2 fruit fly cellular contexts compared by ENCODE assay signal in the genomic region with DNA sequence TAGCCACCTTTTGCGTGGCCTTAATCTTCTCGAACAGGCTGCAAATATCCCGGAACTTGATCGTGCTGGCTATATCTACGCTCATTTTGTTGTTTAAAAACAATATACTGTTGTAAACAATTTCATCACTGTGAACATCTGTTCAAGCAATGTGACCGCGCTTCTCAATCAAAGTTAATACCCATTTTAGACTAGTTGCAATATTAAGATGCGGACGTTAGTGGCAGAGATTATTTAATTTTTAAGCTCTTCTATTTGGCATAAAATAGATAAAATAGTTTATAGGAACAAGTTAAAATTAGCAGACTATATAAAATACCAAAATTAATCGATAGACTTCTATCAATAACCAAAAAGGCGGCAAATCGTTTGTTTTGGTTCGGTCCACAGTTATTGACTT.
TF ChIP-seq lines count a peak whose summit lies in the region.

A gene (minus strand): TSS at position 156 of the 400 bp plus-strand sequence.
A gene (plus strand): TSS at position 359 of the 400 bp plus-strand sequence.

- no peak for TF ChIP-seq CTCF in whole organism, embryonic (GFP tag; optimal IDR thresholded peaks at IDR 0.05; lab: Kevin White, UChicago)

TF ChIP-seq in whole organism, adult, 20 proteins besides CTCF, POLR2A, EP300 and RAD21:
- TF ChIP-seq pad (GFP tag; optimal IDR thresholded peaks at IDR 0.05; lab: Kevin White, UChicago) (no peak), kay (GFP tag; lab: Kevin White, UChicago; ENCODE audit: borderline replicate concordance) (peak; percentile 46)

TF ChIP-seq in whole organism, embryonic, 481 proteins besides CTCF, POLR2A, EP300 and RAD21:
- no peak for TF ChIP-seq vnd (GFP tag; IDR thresholded peaks at IDR 0.05; lab: Robert Waterston, UW; ENCODE audit: partially characterized antibody)
- no peak for TF ChIP-seq CG9876 (GFP tag; optimal IDR thresholded peaks at IDR 0.05; lab: Kevin White, UChicago)
- peak; percentile 33 for TF ChIP-seq BEAF-32 (GFP tag; optimal IDR thresholded peaks at IDR 0.05; lab: Kevin White, UChicago)
- peak; percentile 19 for TF ChIP-seq trem (tag; optimal IDR thresholded peaks at IDR 0.05; lab: Kevin White, UChicago)
- TF ChIP-seq CG3995 (GFP tag; optimal IDR thresholded peaks at IDR 0.05; lab: Kevin White, UChicago): no peak
- TF ChIP-seq CG10366 (GFP tag; IDR thresholded peaks at IDR 0.05; lab: Robert Waterston, UW): no peak
- TF ChIP-seq lola (GFP tag; optimal IDR thresholded peaks at IDR 0.05; lab: Kevin White, UChicago): no peak
- 0 out of 2 replicates have a peak, but pooled peaks have one; percentile 27 for TF ChIP-seq hbn (GFP tag; IDR thresholded peaks at IDR 0.05; lab: Robert Waterston, UW; ENCODE audit: partially characterized antibody)
- TF ChIP-seq stwl (tag; optimal IDR thresholded peaks at IDR 0.05; lab: Kevin White, UChicago): no peak
- TF ChIP-seq crp (GFP tag; optimal IDR thresholded peaks at IDR 0.05; lab: Kevin White, UChicago): peak in 1 of 2 experiments; percentile 76
- TF ChIP-seq sens (GFP tag; lab: Kevin White, UChicago): peak; percentile 16
- peak; percentile 42 for TF ChIP-seq pzg (GFP tag; optimal IDR thresholded peaks at IDR 0.05; lab: Kevin White, UChicago)
- TF ChIP-seq unc-4 (GFP tag; IDR thresholded peaks at IDR 0.05; lab: Robert Waterston, UW; ENCODE audit: partially characterized antibody): peak; percentile 23; the same call in 1 of the 2 replicates
- TF ChIP-seq pfk (GFP tag; optimal IDR thresholded peaks at IDR 0.05; lab: Kevin White, UChicago): no peak
- TF ChIP-seq ham (GFP tag; IDR thresholded peaks at IDR 0.05; lab: Robert Waterston, UW): no peak
- peak; percentile 41 for TF ChIP-seq Dref (GFP tag; IDR thresholded peaks at IDR 0.05; lab: Robert Waterston, UW)
- TF ChIP-seq gce (GFP tag; IDR thresholded peaks at IDR 0.05; lab: Robert Waterston, UW): no peak
- TF ChIP-seq eyg (GFP tag; optimal IDR thresholded peaks at IDR 0.05; lab: Kevin White, UChicago): no peak
- TF ChIP-seq slp2 (GFP tag; optimal IDR thresholded peaks at IDR 0.05; lab: Kevin White, UChicago): no peak
- TF ChIP-seq gfzf (GFP tag; optimal IDR thresholded peaks at IDR 0.05; lab: Kevin White, UChicago): peak; percentile 61
- no peak for TF ChIP-seq gsb-n (tag; optimal IDR thresholded peaks at IDR 0.05; lab: Kevin White, UChicago)
- TF ChIP-seq CG3163 (GFP tag; optimal IDR thresholded peaks at IDR 0.05; lab: Kevin White, UChicago): no peak
- no peak for TF ChIP-seq YL-1 (GFP tag; optimal IDR thresholded peaks at IDR 0.05; lab: Kevin White, UChicago)
- TF ChIP-seq bbx (GFP tag; IDR thresholded peaks at IDR 0.05; lab: Robert Waterston, UW; ENCODE audit: partially characterized antibody): no peak
- TF ChIP-seq CG13287 (GFP tag; IDR thresholded peaks at IDR 0.05; lab: Robert Waterston, UW; ENCODE audit: partially characterized antibody): peak; percentile 45
- no peak for TF ChIP-seq hkb (optimal IDR thresholded peaks at IDR 0.05; lab: Kevin White, UChicago)
- no peak for TF ChIP-seq hkb (GFP tag; IDR thresholded peaks at IDR 0.05; lab: Robert Waterston, UW)
- TF ChIP-seq sd (tag; optimal IDR thresholded peaks at IDR 0.05; lab: Kevin White, UChicago): no peak
- no peak for TF ChIP-seq CG18619 (GFP tag; optimal IDR thresholded peaks at IDR 0.05; lab: Kevin White, UChicago)
- TF ChIP-seq E2f2 (GFP tag; IDR thresholded peaks at IDR 0.05; lab: Robert Waterston, UW): peak; percentile 64
- TF ChIP-seq tin (GFP tag; optimal IDR thresholded peaks at IDR 0.05; lab: Kevin White, UChicago): no peak
- TF ChIP-seq MBD-R2 (GFP tag; IDR thresholded peaks at IDR 0.05; lab: Robert Waterston, UW): peak; percentile 32; the same call in 1 of the 2 replicates
- TF ChIP-seq Gug (GFP tag; IDR thresholded peaks at IDR 0.05; lab: Robert Waterston, UW): no peak
- TF ChIP-seq Sry-δ (GFP tag; optimal IDR thresholded peaks at IDR 0.05; lab: Kevin White, UChicago): peak; percentile 6
- peak; percentile 33 for TF ChIP-seq CG9797 (GFP tag; optimal IDR thresholded peaks at IDR 0.05; lab: Kevin White, UChicago)
- TF ChIP-seq tll (GFP tag; optimal IDR thresholded peaks at IDR 0.05; lab: Kevin White, UChicago): peak in 1 of 2 experiments; percentile 8
- TF ChIP-seq chm (GFP tag; IDR thresholded peaks at IDR 0.05; lab: Robert Waterston, UW): no peak
- 0 out of 3 replicates have a peak, but pooled peaks have one; percentile 39 for TF ChIP-seq HLH4C (GFP tag; IDR thresholded peaks at IDR 0.05; lab: Robert Waterston, UW; ENCODE audit: partially characterized antibody)
- TF ChIP-seq her (GFP tag; optimal IDR thresholded peaks at IDR 0.05; lab: Kevin White, UChicago): no peak
- TF ChIP-seq pb (GFP tag; optimal IDR thresholded peaks at IDR 0.05; lab: Kevin White, UChicago): no peak
- no peak for TF ChIP-seq pho (GFP tag; optimal IDR thresholded peaks at IDR 0.05; lab: Kevin White, UChicago)
- TF ChIP-seq az2 (GFP tag; optimal IDR thresholded peaks at IDR 0.05; lab: Kevin White, UChicago): no peak
- TF ChIP-seq Ets97D (GFP tag; optimal IDR thresholded peaks at IDR 0.05; lab: Kevin White, UChicago): no peak
- no peak for TF ChIP-seq CG3281 (GFP tag; optimal IDR thresholded peaks at IDR 0.05; lab: Kevin White, UChicago)
- TF ChIP-seq Dp (GFP tag; optimal IDR thresholded peaks at IDR 0.05; lab: Kevin White, UChicago): peak; percentile 56
- TF ChIP-seq cato (GFP tag; optimal IDR thresholded peaks at IDR 0.05; lab: Kevin White, UChicago; ENCODE audit: borderline replicate concordance): no peak
- no peak for TF ChIP-seq Doc3 (GFP tag; IDR thresholded peaks at IDR 0.05; lab: Robert Waterston, UW; ENCODE audit: partially characterized antibody)
- peak; percentile 33; the same call in 1 of the 4 replicates for TF ChIP-seq Dll (GFP tag; IDR thresholded peaks at IDR 0.05; lab: Robert Waterston, UW; ENCODE audit: partially characterized antibody)
- peak; percentile 31; the same call in 1 of the 3 replicates for TF ChIP-seq CG34224 (GFP tag; IDR thresholded peaks at IDR 0.05; lab: Robert Waterston, UW; ENCODE audit: partially characterized antibody)
- no peak for TF ChIP-seq Poxn (GFP tag; IDR thresholded peaks at IDR 0.05; lab: Robert Waterston, UW)
- TF ChIP-seq crol (GFP tag; IDR thresholded peaks at IDR 0.05; lab: Robert Waterston, UW): no peak
- TF ChIP-seq Lim3 (GFP tag; IDR thresholded peaks at IDR 0.05; lab: Robert Waterston, UW): no peak
- TF ChIP-seq CG10147 (GFP tag; optimal IDR thresholded peaks at IDR 0.05; lab: Kevin White, UChicago): no peak
- TF ChIP-seq Hey (tag; optimal IDR thresholded peaks at IDR 0.05; lab: Kevin White, UChicago): no peak
- TF ChIP-seq E2f1 (GFP tag; IDR thresholded peaks at IDR 0.05; lab: Robert Waterston, UW): peak; percentile 26; the same call in 1 of the 2 replicates
- TF ChIP-seq CG2116 (GFP tag; optimal IDR thresholded peaks at IDR 0.05; lab: Kevin White, UChicago): peak; percentile 45
- no peak for TF ChIP-seq CG15479 (GFP tag; optimal IDR thresholded peaks at IDR 0.05; lab: Kevin White, UChicago)
